Fruit fly (Drosophila melanogaster): ENCODE data around the gene CG14285.
A peak's percentile ranks its signal among the peaks of the same experiment; 100 is the strongest.

The CG14285 gene

DNA sequence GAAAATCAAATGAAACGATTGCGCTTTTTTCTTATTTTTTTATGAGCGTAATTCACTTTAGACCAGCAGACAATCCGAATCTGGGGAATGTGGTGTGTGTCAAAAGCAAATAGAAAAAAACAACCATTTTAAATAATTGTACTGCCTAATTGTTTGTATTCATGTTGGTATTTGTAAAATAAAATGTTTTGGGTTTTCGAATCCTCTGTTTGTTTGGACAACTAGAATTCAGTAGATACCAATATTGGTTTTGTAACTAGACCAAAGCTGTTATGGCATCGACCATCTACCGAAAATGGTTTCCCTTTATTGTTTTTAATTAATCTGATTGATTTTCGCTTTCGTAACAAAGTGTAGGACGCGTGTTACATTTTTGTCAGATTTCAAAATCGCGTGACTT lies 14.0 kb upstream of the CG14285 start (continued):
- no peak for TF ChIP-seq Kr (GFP tag; optimal IDR thresholded peaks at IDR 0.05)
- no peak for TF ChIP-seq oc (tag; optimal IDR thresholded peaks at IDR 0.05)
- TF ChIP-seq CG5245 (GFP tag; optimal IDR thresholded peaks at IDR 0.05): no peak
- TF ChIP-seq CG17568 (GFP tag; optimal IDR thresholded peaks at IDR 0.05): peak; percentile 6
- no peak for TF ChIP-seq CG4328 (GFP tag; optimal IDR thresholded peaks at IDR 0.05)
- TF ChIP-seq CG8281 (tag; optimal IDR thresholded peaks at IDR 0.05): no peak
- no peak for TF ChIP-seq ham (GFP tag; IDR thresholded peaks at IDR 0.05)
- no peak for TF ChIP-seq dati (GFP tag; IDR thresholded peaks at IDR 0.05)
- no peak for TF ChIP-seq scrt (GFP tag; optimal IDR thresholded peaks at IDR 0.05)
- TF ChIP-seq CG18599 (GFP tag; optimal IDR thresholded peaks at IDR 0.05): peak; percentile 23
- peak; percentile 1 for TF ChIP-seq grn (GFP tag; optimal IDR thresholded peaks at IDR 0.05)
- no peak for TF ChIP-seq Bdp1 (GFP tag; optimal IDR thresholded peaks at IDR 0.05)
- TF ChIP-seq CG17186 (GFP tag; optimal IDR thresholded peaks at IDR 0.05): no peak
- no peak for TF ChIP-seq zfh2 (GFP tag; optimal IDR thresholded peaks at IDR 0.05)
- no peak for TF ChIP-seq H15 (GFP tag; IDR thresholded peaks at IDR 0.05)
- no peak for TF ChIP-seq Hr39 (optimal IDR thresholded peaks at IDR 0.05)
- TF ChIP-seq shn (GFP tag; optimal IDR thresholded peaks at IDR 0.05): no peak
- TF ChIP-seq chn (GFP tag; optimal IDR thresholded peaks at IDR 0.05): no peak
- TF ChIP-seq Dref (GFP tag; IDR thresholded peaks at IDR 0.05): no peak
- TF ChIP-seq Fer2 (tag; optimal IDR thresholded peaks at IDR 0.05): no peak
- no peak for TF ChIP-seq Sox102F (GFP tag; optimal IDR thresholded peaks at IDR 0.05)
- TF ChIP-seq fu2 (GFP tag; optimal IDR thresholded peaks at IDR 0.05): no peak
- no peak for TF ChIP-seq CG15601 (tag; optimal IDR thresholded peaks at IDR 0.05)
- TF ChIP-seq run (tag; optimal IDR thresholded peaks at IDR 0.05): no peak
- no peak for TF ChIP-seq CG42726 (GFP tag; IDR thresholded peaks at IDR 0.05; ENCODE audit: partially characterized antibody)
- TF ChIP-seq bab2 (GFP tag; optimal IDR thresholded peaks at IDR 0.05): peak; percentile 62
- TF ChIP-seq CTCF (GFP tag; optimal IDR thresholded peaks at IDR 0.05): no peak
- TF ChIP-seq Ravus (GFP tag; IDR thresholded peaks at IDR 0.05): no peak
- TF ChIP-seq CG15011 (GFP tag; optimal IDR thresholded peaks at IDR 0.05): peak; percentile 38
- TF ChIP-seq lola (GFP tag; optimal IDR thresholded peaks at IDR 0.05): no peak
- no peak for TF ChIP-seq B-H2 (GFP tag; optimal IDR thresholded peaks at IDR 0.05)
- no peak for TF ChIP-seq CG14860 (GFP tag; IDR thresholded peaks at IDR 0.05; ENCODE audit: partially characterized antibody)
- TF ChIP-seq CG31365 (tag; optimal IDR thresholded peaks at IDR 0.05): no peak
- no peak for TF ChIP-seq ATbp (GFP tag; optimal IDR thresholded peaks at IDR 0.05)
- no peak for TF ChIP-seq aop (GFP tag; IDR thresholded peaks at IDR 0.05)
- TF ChIP-seq jumu (GFP tag; optimal IDR thresholded peaks at IDR 0.05): no peak
- TF ChIP-seq CG10147 (GFP tag; optimal IDR thresholded peaks at IDR 0.05): no peak
- no peak for TF ChIP-seq HmgZ (tag; optimal IDR thresholded peaks at IDR 0.05)
- TF ChIP-seq H2.0 (GFP tag; IDR thresholded peaks at IDR 0.05): no peak
- TF ChIP-seq CG1233 (GFP tag; optimal IDR thresholded peaks at IDR 0.05): peak; percentile 20
- TF ChIP-seq CG3281 (GFP tag; optimal IDR thresholded peaks at IDR 0.05): peak; percentile 6
- no peak for TF ChIP-seq Fer1 (GFP tag; optimal IDR thresholded peaks at IDR 0.05)
- no peak for TF ChIP-seq Aef1 (GFP tag; IDR thresholded peaks at IDR 0.05)
- no peak for TF ChIP-seq Ssrp (tag; optimal IDR thresholded peaks at IDR 0.05)
- TF ChIP-seq CG14667 (GFP tag; IDR thresholded peaks at IDR 0.05): no peak
- TF ChIP-seq CG4404 (GFP tag; IDR thresholded peaks at IDR 0.05): no peak
- TF ChIP-seq Poxn (GFP tag; IDR thresholded peaks at IDR 0.05): no peak
- no peak for TF ChIP-seq CG8290 (GFP tag; optimal IDR thresholded peaks at IDR 0.05)
- peak in 1 of 2 experiments; percentile 44 for TF ChIP-seq CG8290 (tag; optimal IDR thresholded peaks at IDR 0.05)
- no peak for TF ChIP-seq pan (optimal IDR thresholded peaks at IDR 0.05)
- no peak for TF ChIP-seq pan (GFP tag; optimal IDR thresholded peaks at IDR 0.05 in 1 of 2, IDR thresholded peaks at IDR 0.05 in 1 of 2)
- TF ChIP-seq Nf-YC (tag; optimal IDR thresholded peaks at IDR 0.05): no peak
- peak; percentile 42 for TF ChIP-seq lab (GFP tag; optimal IDR thresholded peaks at IDR 0.05)

All from whole organism, embryonic.